Worm (Caenorhabditis elegans) whole organism, L2 larva: Measurements from ENCODE around the gene ttbk-3.

Experiments used
- R02D3.7 ChIP-seq: fragments of 150-350 bp; optimal IDR thresholded peaks from 2 replicates; lab custom pipeline; 2014; ENCODE audit warnings: missing biosample characterization, missing genetic modification characterization
- aly-2 ChIP-seq: fragments of 150-350 bp; optimal IDR thresholded peaks from 2 replicates; lab custom pipeline; 2014; ENCODE audit warnings: missing biosample characterization, missing genetic modification characterization
- blmp-1 ChIP-seq: sonication (generic microtip); optimal IDR thresholded peaks from 2 replicates; lab custom pipeline; 2017; ENCODE audit warnings: missing genetic modification characterization, mild to moderate bottlenecking, missing compliant biosample characterization, antibody characterized with exemption, moderate library complexity; ENCODE audit not compliant: insufficient read depth
- elt-1 ChIP-seq: fragments of 150-350 bp; optimal IDR thresholded peaks from 2 replicates; lab custom pipeline; 2014; ENCODE audit warnings: missing biosample characterization, missing genetic modification characterization
- nhr-21 ChIP-seq: fragments of 150-350 bp; optimal IDR thresholded peaks from 2 replicates; lab custom pipeline; 2014; ENCODE audit warnings: missing biosample characterization, missing genetic modification characterization
- peb-1 ChIP-seq: fragments of 150-350 bp; optimal IDR thresholded peaks from 2 replicates; lab custom pipeline; 2014; ENCODE audit warnings: missing biosample characterization, missing genetic modification characterization
- ztf-1 ChIP-seq: fragments of 200-800 bp; sonication (Bioruptor generic); conservative IDR thresholded peaks from 2 replicates; pipeline ENCODE4 v1.3.6; 2022; ENCODE audit warnings: missing genetic modification characterization, missing compliant biosample characterization
- ztf-11 ChIP-seq: sonication (generic microtip); optimal IDR thresholded peaks from 2 replicates; lab custom pipeline; 2017; ENCODE audit warnings: missing biosample characterization, missing genetic modification characterization
- ztf-4 ChIP-seq: fragments of 150-350 bp; optimal IDR thresholded peaks from 2 replicates; lab custom pipeline; 2014; ENCODE audit warnings: missing biosample characterization, missing genetic modification characterization

- TF ChIP-seq blmp-1 (tag; lab: Kevin White, UChicago) (no peak), nhr-21 (tag; lab: Kevin White, UChicago) (no peak), R02D3.7 (tag; lab: Kevin White, UChicago) (no peak), ztf-4 (no peak), ztf-11 (no peak), peb-1 (no peak), ztf-1 (no peak), aly-2 (tag; lab: Kevin White, UChicago) (no peak), elt-1 (tag; lab: Kevin White, UChicago) (no peak)
Observed at ce11 chrIV:9932055-9932454, 42.3 kb upstream of the ttbk-3 start, which contains the start of the genes trmt-10A and F25H8.2.
